Fruit fly (Drosophila melanogaster) whole organism, prepupa: ENCODE results near the gene Tbh.

ENCODE experiments used
- CG15336 ChIP-seq: fragments of 200-800 bp; sonication (Bioruptor generic); IDR thresholded peaks from 2 replicates; pipeline ENCODE4 v1.3.6; 2022; ENCODE audit warnings: missing biosample characterization, missing genetic modification characterization
- CG6792 ChIP-seq: fragments of 200-800 bp; sonication (Bioruptor generic); optimal IDR thresholded peaks from 3 replicates; lab custom pipeline; 2016; ENCODE audit warnings: missing biosample characterization, missing genetic modification characterization
- CG8632 ChIP-seq: fragments of 200-800 bp; sonication (Bioruptor generic); optimal IDR thresholded peaks from 3 replicates; lab custom pipeline; 2016; ENCODE audit warnings: missing biosample characterization, missing genetic modification characterization
- Hr38 ChIP-seq: sonication (Bioruptor generic); optimal IDR thresholded peaks from 2 replicates; lab custom pipeline; 2016; ENCODE audit warnings: missing biosample characterization, missing genetic modification characterization
- dac ChIP-seq: fragments of 200-800 bp; sonication (Bioruptor generic); optimal IDR thresholded peaks from 2 replicates; lab custom pipeline; 2017; ENCODE audit warnings: missing biosample characterization, mild to moderate bottlenecking, missing genetic modification characterization

DNA sequence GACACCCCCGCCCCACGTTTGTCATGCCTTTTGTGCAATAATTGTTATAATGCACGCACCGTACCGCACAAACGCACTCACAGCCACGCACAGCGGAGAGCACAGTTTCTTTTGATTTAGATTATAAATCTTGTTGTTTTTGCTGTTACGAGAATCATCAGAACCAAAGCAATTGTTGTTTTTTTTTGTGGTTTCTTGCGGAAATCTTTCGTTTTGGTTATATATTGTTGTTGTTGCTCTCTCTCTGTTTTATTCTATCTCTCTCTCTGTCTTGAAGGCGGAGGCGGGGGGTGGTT is 27.7 kb upstream of the Tbh start:
- TF ChIP-seq CG15336 (GFP tag; lab: Robert Waterston, UW) (no peak), dac (GFP tag; lab: Kevin White, UChicago) (no peak), CG6792 (GFP tag; lab: Kevin White, UChicago) (no peak), CG8632 (GFP tag; lab: Kevin White, UChicago) (no peak), Hr38 (GFP tag; lab: Kevin White, UChicago) (no peak)
